Fruit fly (Drosophila melanogaster): Measurements from ENCODE around the gene raskol.
A peak's percentile ranks its signal among the peaks of the same experiment; 100 is the strongest.

raskol gene

DNA sequence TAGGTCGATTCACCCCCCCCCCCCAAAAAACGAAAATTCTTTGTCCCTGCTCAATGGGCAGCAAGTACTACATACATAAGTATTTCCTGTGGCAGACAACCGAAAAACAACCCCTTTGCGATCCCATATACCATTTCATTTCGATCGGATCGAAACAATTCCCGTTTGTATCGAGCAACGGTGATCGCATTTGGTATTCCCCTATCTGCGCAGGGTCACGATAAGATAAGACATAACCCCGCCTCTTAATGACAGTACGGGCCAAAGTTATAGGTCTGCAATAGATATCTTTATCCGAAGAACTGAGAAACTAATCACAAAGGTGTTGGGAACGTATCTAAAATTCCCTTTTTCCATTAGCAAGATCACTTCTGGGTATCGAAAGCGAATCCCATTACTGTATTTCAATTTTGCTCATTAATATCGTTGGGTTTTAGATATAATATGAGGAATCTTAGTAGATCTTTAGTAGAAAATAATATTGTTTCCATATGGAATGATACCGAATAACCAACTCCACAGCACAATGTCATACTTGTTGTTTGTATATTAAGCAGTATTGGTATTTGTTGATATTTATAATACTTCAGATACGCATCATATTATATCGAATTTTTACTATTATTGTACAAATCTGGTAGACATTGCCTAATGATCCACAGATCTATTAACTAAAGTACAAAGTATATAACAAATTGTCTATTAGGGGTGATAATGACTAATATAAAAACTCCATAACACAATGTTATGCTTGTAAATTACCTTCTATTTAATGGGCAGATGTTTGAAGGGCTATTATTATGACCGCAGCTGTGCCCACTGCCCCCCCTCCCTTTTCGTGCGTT, 31.3 kb downstream of the raskol start (continued):
- TF ChIP-seq NFAT (GFP tag; IDR thresholded peaks at IDR 0.05) (no peak), Mrtf (GFP tag; IDR thresholded peaks at IDR 0.05) (no peak), gt (GFP tag; IDR thresholded peaks at IDR 0.05) (no peak), CG43689 (GFP tag; IDR thresholded peaks at IDR 0.05) (no peak), gsb (GFP tag; IDR thresholded peaks at IDR 0.05) (no peak), bcd (GFP tag; optimal IDR thresholded peaks at IDR 0.05) (no peak), grn (GFP tag; optimal IDR thresholded peaks at IDR 0.05) (peak; percentile 79), CG4730 (GFP tag; IDR thresholded peaks at IDR 0.05) (no peak), CG42726 (GFP tag; IDR thresholded peaks at IDR 0.05; ENCODE audit: partially characterized antibody) (no peak), Bdp1 (GFP tag; optimal IDR thresholded peaks at IDR 0.05) (no peak), Dek (tag; optimal IDR thresholded peaks at IDR 0.05) (no peak), CG14965 (GFP tag; optimal IDR thresholded peaks at IDR 0.05; ENCODE audit: borderline replicate concordance) (no peak), CG8281 (tag; optimal IDR thresholded peaks at IDR 0.05) (no peak), CG4424 (GFP tag; optimal IDR thresholded peaks at IDR 0.05) (peak; percentile 26), C15 (GFP tag; IDR thresholded peaks at IDR 0.05) (no peak), sd (tag; optimal IDR thresholded peaks at IDR 0.05) (no peak), al (GFP tag; IDR thresholded peaks at IDR 0.05) (no peak), CG32767 (GFP tag; IDR thresholded peaks at IDR 0.05) (no peak), Elba2 (GFP tag; optimal IDR thresholded peaks at IDR 0.05) (no peak), nmo (GFP tag; optimal IDR thresholded peaks at IDR 0.05) (peak; percentile 13), fd96Cb (tag; optimal IDR thresholded peaks at IDR 0.05) (no peak), Chrac-16 (GFP tag; optimal IDR thresholded peaks at IDR 0.05) (no peak), Doc2 (GFP tag; IDR thresholded peaks at IDR 0.05) (no peak), CG1024 (GFP tag; IDR thresholded peaks at IDR 0.05) (no peak), CG10543 (GFP tag; optimal IDR thresholded peaks at IDR 0.05) (no peak), hbn (GFP tag; IDR thresholded peaks at IDR 0.05; ENCODE audit: partially characterized antibody) (no peak), CG31365 (tag; optimal IDR thresholded peaks at IDR 0.05) (no peak), HmgZ (tag; optimal IDR thresholded peaks at IDR 0.05) (no peak), fu2 (GFP tag; optimal IDR thresholded peaks at IDR 0.05) (no peak), sob (GFP tag; IDR thresholded peaks at IDR 0.05) (no peak), tup (GFP tag; optimal IDR thresholded peaks at IDR 0.05) (no peak), CG6854 (GFP tag; optimal IDR thresholded peaks at IDR 0.05) (no peak), cad (GFP tag; optimal IDR thresholded peaks at IDR 0.05) (no peak), ERR (GFP tag; optimal IDR thresholded peaks at IDR 0.05) (no peak), Atf-2 (GFP tag; optimal IDR thresholded peaks at IDR 0.05) (no peak), pum (GFP tag; optimal IDR thresholded peaks at IDR 0.05) (no peak), salm (tag; optimal IDR thresholded peaks at IDR 0.05) (no peak), Kr (GFP tag; optimal IDR thresholded peaks at IDR 0.05) (no peak), CG11560 (tag; IDR thresholded peaks at IDR 0.05) (no peak), bowl (GFP tag; IDR thresholded peaks at IDR 0.05) (no peak), Dref (GFP tag; IDR thresholded peaks at IDR 0.05) (no peak), NC2β (GFP tag; optimal IDR thresholded peaks at IDR 0.05) (no peak), Dad (GFP tag; optimal IDR thresholded peaks at IDR 0.05) (no peak), fd102C (GFP tag; optimal IDR thresholded peaks at IDR 0.05) (no peak), Mad (GFP tag; optimal IDR thresholded peaks at IDR 0.05) (no peak), YL-1 (GFP tag; optimal IDR thresholded peaks at IDR 0.05) (no peak), Abd-B (GFP tag; optimal IDR thresholded peaks at IDR 0.05) (no peak), CG14050 (GFP tag; IDR thresholded peaks at IDR 0.05) (no peak), TFAM (GFP tag; optimal IDR thresholded peaks at IDR 0.05) (no peak), jing (GFP tag; optimal IDR thresholded peaks at IDR 0.05) (no peak), CG11504 (tag; optimal IDR thresholded peaks at IDR 0.05) (peak; percentile 30)
